Worm (Caenorhabditis elegans): ENCODE measurements around the gene ZK470.4.

ZK470.4 gene

ce11 chrX:4132243-4132642 is 7.3 kb downstream of the ZK470.4 start:
- no peak for TF ChIP-seq unc-62 (GFP tag; optimal IDR thresholded peaks at IDR 0.05)

DNA sequence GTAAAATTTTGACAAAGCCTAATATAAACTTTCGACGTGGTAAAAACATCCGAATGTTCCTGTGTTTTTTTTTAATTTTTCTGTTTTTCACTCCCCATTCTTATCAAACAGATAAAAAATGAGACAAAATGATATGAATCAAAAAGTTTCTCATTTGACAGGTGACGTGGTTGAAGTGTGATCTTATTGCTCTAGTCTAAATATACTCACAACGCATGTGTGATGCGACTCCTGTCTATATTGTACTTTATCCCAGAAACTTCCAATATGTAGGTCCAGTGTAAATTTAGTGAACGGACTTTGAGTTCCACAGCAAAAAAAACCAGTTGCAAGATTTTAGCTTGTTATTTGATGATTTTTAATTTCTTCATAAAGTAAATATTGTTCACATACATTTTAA is 8.2 kb downstream of the ZK470.4 start:
- TF ChIP-seq unc-62 (GFP tag; optimal IDR thresholded peaks at IDR 0.05): no peak

- TF ChIP-seq unc-62 (GFP tag; optimal IDR thresholded peaks at IDR 0.05): no peak
Measured at ce11 chrX:4128684-4129083, 10.9 kb downstream of the ZK470.4 start.

ce11 chrX:4125165-4125803 is 14.3 kb downstream of the ZK470.4 start:
- no peak for TF ChIP-seq unc-62 (GFP tag; optimal IDR thresholded peaks at IDR 0.05)

ce11 chrX:4123368-4123767 is 16.2 kb downstream of the ZK470.4 start:
- no peak for TF ChIP-seq unc-62 (GFP tag; optimal IDR thresholded peaks at IDR 0.05)

- no peak for TF ChIP-seq unc-62 (GFP tag; optimal IDR thresholded peaks at IDR 0.05)
Measured at ce11 chrX:4120935-4121334, 18.6 kb downstream of the ZK470.4 start, which contains the start of gene F09F9.3. Gene F09F9.3 (minus strand): TSS chrX:4121035.

DNA sequence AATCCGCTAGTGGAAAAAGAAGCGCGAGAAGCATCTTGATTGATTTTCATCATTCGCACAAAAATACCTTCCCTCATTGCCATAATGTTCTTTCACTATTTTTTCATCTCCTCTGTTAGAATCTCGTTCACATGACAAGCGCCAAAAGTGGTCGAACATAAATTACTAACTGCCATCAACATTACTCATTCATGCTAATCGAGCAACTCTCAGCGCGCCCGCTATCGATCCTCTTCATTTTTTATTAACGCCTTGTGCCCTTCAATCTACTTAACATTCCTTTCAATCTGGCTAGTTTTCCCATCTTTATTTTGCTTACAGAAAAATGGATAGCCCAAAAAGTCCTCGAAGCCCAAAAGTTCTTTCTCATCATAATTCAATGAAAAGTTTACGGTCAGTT is 21.9 kb downstream of the ZK470.4 start, which contains the start of gene F09F9.5:
Gene F09F9.5, plus strand, starts transcription at position 301 of the 400 bp plus-strand sequence.
- no peak for TF ChIP-seq unc-62 (GFP tag; optimal IDR thresholded peaks at IDR 0.05)

DNA sequence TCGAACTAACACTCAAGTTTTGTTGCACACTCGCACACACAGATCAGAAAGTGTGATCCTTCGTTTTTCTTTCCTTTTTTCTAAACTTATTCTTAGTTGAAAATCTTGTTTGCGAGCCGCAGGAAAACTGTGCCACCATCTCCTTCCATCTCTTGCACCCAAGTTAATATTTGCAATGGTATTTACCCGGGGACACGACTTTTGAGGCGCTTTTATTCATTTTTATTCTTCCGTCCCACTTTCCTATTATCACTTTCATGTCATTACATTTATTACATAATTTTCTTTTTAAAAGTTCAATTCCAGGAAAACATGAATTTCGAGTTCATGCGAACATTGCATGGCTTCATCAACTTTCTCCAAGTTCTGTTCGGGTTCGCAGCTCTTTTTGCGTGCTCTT is 24.5 kb downstream of the ZK470.4 start, which contains the start of gene F09F9.1:
Gene F09F9.1, plus strand, starts transcription at position 301 of the 400 bp plus-strand sequence.
- TF ChIP-seq unc-62 (GFP tag; optimal IDR thresholded peaks at IDR 0.05): no peak

- no peak for TF ChIP-seq unc-62 (GFP tag; optimal IDR thresholded peaks at IDR 0.05)
Measured at ce11 chrX:4111416-4111815, 28.2 kb downstream of the ZK470.4 start, which contains the start of gene F09F9.2. Gene F09F9.2 (minus strand): TSS chrX:4111440.

DNA sequence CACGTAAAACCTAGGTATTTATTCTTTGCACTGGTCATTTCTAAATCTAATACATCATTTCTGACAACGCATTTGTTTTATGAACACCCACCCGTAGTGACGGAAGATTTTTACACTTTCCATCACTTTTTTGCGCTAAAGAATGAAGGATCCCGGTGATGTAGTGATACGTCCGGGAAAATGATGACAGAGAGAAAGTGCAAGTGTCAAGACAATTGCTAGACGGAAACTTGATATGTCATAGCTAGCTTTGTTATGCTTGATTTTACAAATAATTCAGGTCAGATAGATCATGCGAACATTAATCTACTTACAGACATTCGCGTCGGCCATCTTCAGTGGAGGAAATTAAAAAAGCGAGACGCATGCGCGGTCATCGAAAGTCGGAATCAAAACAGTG is 29.6 kb downstream of the ZK470.4 start:
- no peak for TF ChIP-seq unc-62 (GFP tag; optimal IDR thresholded peaks at IDR 0.05)

DNA sequence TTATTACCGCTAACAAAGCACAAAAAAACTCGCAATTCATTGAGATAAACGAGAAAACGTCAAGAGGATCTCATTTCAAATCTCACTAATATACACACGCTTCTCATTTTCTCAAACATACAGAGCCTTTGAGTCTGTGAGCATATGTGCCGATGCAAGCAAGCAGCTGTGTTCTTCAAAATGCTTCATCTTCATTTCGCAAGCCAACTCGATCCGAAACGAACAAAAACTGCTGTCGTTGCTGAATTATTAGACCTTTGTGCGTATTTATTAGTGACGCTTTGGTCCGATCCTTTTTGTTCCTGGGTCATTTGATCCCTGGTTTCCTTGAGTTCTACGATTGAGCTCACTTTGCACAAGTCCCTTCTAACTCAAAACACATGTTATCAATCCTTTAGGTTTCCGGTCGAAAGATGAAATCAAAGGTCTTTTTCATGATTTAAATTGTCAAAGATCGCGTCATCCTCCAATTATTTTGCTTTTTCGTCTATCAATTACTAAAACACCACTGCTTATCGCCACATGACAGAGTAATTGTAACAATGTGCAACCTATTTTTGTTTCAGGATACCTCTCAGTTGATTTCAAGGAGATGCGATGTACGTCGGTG is 32.6 kb downstream of the ZK470.4 start, which contains the start of gene R02E4.2:
Gene R02E4.2, plus strand, starts transcription at position 560 of the 610 bp plus-strand sequence.
- TF ChIP-seq unc-62 (GFP tag; optimal IDR thresholded peaks at IDR 0.05): no peak

DNA sequence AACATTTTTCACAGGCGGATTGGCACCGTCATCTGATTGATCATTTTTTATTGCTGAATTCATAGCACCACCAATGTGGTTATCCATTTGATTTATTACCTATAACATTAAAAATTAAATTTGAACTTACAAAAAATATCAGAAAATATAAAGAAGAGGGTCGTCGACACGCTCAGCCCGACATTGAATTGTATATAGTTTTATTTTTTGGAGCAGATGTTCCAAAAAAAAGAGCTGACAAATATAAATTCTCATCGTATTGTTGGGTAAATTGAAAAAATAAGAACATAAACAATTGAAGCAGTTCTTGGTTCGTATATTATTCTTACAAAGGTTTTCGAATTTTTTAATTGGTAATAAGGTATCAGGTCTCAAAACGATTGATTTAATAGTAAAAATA is 35.1 kb downstream of the ZK470.4 start, which contains the start of gene R02E4.1:
Gene R02E4.1, minus strand, starts transcription at position 101 of the 400 bp plus-strand sequence.
- TF ChIP-seq unc-62 (GFP tag; optimal IDR thresholded peaks at IDR 0.05): no peak

ce11 chrX:4103071-4103470 is 36.5 kb downstream of the ZK470.4 start:
- no peak for TF ChIP-seq unc-62 (GFP tag; optimal IDR thresholded peaks at IDR 0.05)

ce11 chrX:4102075-4102598 is 37.4 kb downstream of the ZK470.4 start, which contains the start of gene R02E4.3:
Gene R02E4.3 (minus strand): TSS chrX:4102125.
- no peak for TF ChIP-seq unc-62 (GFP tag; optimal IDR thresholded peaks at IDR 0.05)

DNA sequence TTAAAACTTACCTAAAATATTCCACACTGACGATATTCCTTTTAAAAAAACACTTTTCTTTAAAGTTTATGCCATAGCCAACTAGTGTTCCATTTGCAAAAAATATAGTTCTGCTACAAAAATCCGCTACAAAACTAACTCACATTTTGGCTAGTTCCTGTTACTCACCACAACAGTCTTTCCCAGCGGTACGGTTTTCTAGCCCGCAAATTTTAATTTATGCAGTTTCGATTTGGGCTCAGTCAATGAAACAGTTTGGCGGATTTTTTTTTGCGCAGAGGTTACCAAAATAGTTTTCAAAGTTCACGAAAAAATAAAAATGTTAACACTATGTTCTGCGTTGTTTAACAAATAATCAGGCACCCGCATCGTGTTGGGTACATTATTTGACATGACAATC is 38.4 kb downstream of the ZK470.4 start:
- no peak for TF ChIP-seq unc-62 (GFP tag; optimal IDR thresholded peaks at IDR 0.05)

DNA sequence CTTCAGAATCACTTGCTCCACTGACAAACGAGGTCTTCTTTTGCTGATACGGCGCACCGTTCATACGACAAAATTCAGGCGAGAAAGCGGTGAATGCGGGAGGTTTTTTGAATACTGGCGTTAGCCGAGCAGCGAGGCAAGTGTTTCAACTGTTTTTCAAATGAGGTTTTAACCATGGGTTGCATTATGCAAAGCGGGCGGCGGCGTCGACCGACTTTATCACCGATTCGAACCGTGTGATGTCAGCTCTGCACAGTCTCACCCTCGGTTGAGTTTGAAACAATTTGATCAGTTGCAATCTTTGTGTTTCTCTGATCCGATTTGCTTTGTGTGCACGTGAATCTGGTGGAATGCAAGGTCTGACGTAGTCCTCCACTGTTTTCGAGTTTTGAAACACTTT is 39.1 kb downstream of the ZK470.4 start, which contains the start of gene clh-4:
Gene clh-4, minus strand, starts transcription at position 101 of the 400 bp plus-strand sequence.
- no peak for TF ChIP-seq unc-62 (GFP tag; optimal IDR thresholded peaks at IDR 0.05)

- no peak for TF ChIP-seq unc-62 (GFP tag; optimal IDR thresholded peaks at IDR 0.05)
Measured at ce11 chrX:4094979-4095378, 44.6 kb downstream of the ZK470.4 start.
